Worm (Caenorhabditis elegans) whole organism, L1 larva: ENCODE results near the gene irld-63.

Experiments
- dpl-1 ChIP-seq, 3 experiments: fragments of 150-350 bp in 2 of 3; sonication (generic microtip) in 1 of 3; optimal IDR thresholded peaks; 2 replicates each; lab custom pipeline; 2014 to 2017; ENCODE audit warnings: missing biosample characterization in 3 of 3, missing genetic modification characterization in 3 of 3, missing genetic modification reagents in 3 of 3
- elt-3 ChIP-seq, 6 experiments: fragments of 150-350 bp in 1 of 6; sonication (generic microtip); optimal IDR thresholded peaks; 2 replicates each; lab custom pipeline; 2017 to 2018; ENCODE audit warnings: missing biosample characterization in 6 of 6, missing genetic modification characterization in 6 of 6, inconsistent platforms in 1 of 6
- lin-15B ChIP-seq: fragments of 150-350 bp; sonication (generic microtip); optimal IDR thresholded peaks from 3 replicates; lab custom pipeline; 2014; ENCODE audit warnings: missing biosample characterization, missing genetic modification characterization
- lin-35 ChIP-seq, 2 experiments: fragments of 150-350 bp; optimal IDR thresholded peaks; 2 replicates each; lab custom pipeline; 2014; ENCODE audit warnings: missing biosample characterization in 2 of 2, missing genetic modification characterization in 2 of 2, missing genetic modification reagents in 2 of 2
- nhr-12 ChIP-seq: sonication (generic microtip); optimal IDR thresholded peaks from 2 replicates; lab custom pipeline; 2017; ENCODE audit warnings: missing biosample characterization, missing genetic modification characterization
- nhr-20 ChIP-seq: sonication (generic microtip); optimal IDR thresholded peaks from 2 replicates; lab custom pipeline; 2016; ENCODE audit warnings: mild to moderate bottlenecking, missing genetic modification characterization, missing compliant biosample characterization
- nhr-237 ChIP-seq: fragments of 150-350 bp; optimal IDR thresholded peaks from 2 replicates; lab custom pipeline; 2014; ENCODE audit warnings: missing biosample characterization, missing genetic modification characterization
- tbx-2 ChIP-seq: sonication (generic microtip); optimal IDR thresholded peaks from 2 replicates; lab custom pipeline; 2016; ENCODE audit warnings: missing genetic modification characterization, missing compliant biosample characterization
- ztf-11 ChIP-seq, 2 experiments: sonication (generic microtip); optimal IDR thresholded peaks; 2 replicates each; lab custom pipeline; 2016 to 2017; ENCODE audit warnings: missing genetic modification characterization in 2 of 2, missing biosample characterization in 1 of 2, missing compliant biosample characterization in 1 of 2

ce11 chrII:2967064-2967463, 36.5 kb downstream of the irld-63 start:
- TF ChIP-seq nhr-237 (no peak), tbx-2 (tag; lab: Kevin White, UChicago) (peak; percentile 37), ztf-11 (tag; optimal IDR thresholded peaks at IDR 0.05; lab: Kevin White, UChicago) (no peak), dpl-1 (GFP tag; optimal IDR thresholded peaks at IDR 0.05; lab: Kevin White, UChicago) (no peak), elt-3 (tag; optimal IDR thresholded peaks at IDR 0.05; lab: Kevin White, UChicago) (no peak), lin-15B (no peak), lin-35 (GFP tag; optimal IDR thresholded peaks at IDR 0.05; lab: Kevin White, UChicago) (no peak), nhr-20 (peak; percentile 37), nhr-12 (tag; lab: Kevin White, UChicago) (no peak)
